Fruit fly (Drosophila melanogaster) whole organism, embryonic: Measurements from ENCODE around the gene corto.
A peak's percentile ranks its signal among the peaks of the same experiment; 100 is the strongest.

Source experiments
- B-H2 ChIP-seq: fragments of 200-800 bp; sonication (Bioruptor generic); optimal IDR thresholded peaks from 2 replicates; lab custom pipeline; 2018; ENCODE audit warnings: missing biosample characterization, mild to moderate bottlenecking, missing genetic modification characterization
- BEAF-32 ChIP-seq: fragments of 200-800 bp; sonication (Bioruptor generic); optimal IDR thresholded peaks from 3 replicates; lab custom pipeline; 2017; ENCODE audit warnings: missing biosample characterization, missing genetic modification characterization, mild to moderate bottlenecking, moderate library complexity, missing genetic modification reagents
- CG11723 ChIP-seq: fragments of 200-800 bp; sonication (Bioruptor generic); optimal IDR thresholded peaks from 2 replicates; lab custom pipeline; 2017; ENCODE audit warnings: missing biosample characterization, mild to moderate bottlenecking, missing genetic modification characterization
- CG13123 ChIP-seq: fragments of 200-800 bp; sonication (Bioruptor generic); optimal IDR thresholded peaks from 2 replicates; lab custom pipeline; 2016; ENCODE audit warnings: missing biosample characterization, missing genetic modification characterization
- CG13287 ChIP-seq: fragments of 200-800 bp; sonication (Bioruptor generic); IDR thresholded peaks from 2 replicates; pipeline ENCODE4 v1.3.6; 2022; ENCODE audit warnings: missing biosample characterization, missing genetic modification characterization; ENCODE audit not compliant: partially characterized antibody
- CG15269 ChIP-seq: fragments of 200-800 bp; sonication (Bioruptor generic); optimal IDR thresholded peaks from 2 replicates; lab custom pipeline; 2018; ENCODE audit warnings: missing biosample characterization, mild to moderate bottlenecking, missing genetic modification characterization, moderate library complexity
- CG17359 ChIP-seq: fragments of 200-800 bp; sonication (Bioruptor generic); optimal IDR thresholded peaks from 3 replicates; lab custom pipeline; 2018; ENCODE audit warnings: missing biosample characterization, mild to moderate bottlenecking, missing genetic modification characterization, moderate library complexity
- CG17385 ChIP-seq: fragments of 200-800 bp; sonication (Bioruptor generic); optimal IDR thresholded peaks from 3 replicates; lab custom pipeline; 2018; ENCODE audit warnings: missing biosample characterization, mild to moderate bottlenecking, missing genetic modification characterization
- CG17802 ChIP-seq: fragments of 200-800 bp; sonication (Bioruptor generic); optimal IDR thresholded peaks from 2 replicates; lab custom pipeline; 2018; ENCODE audit warnings: missing biosample characterization, mild to moderate bottlenecking, missing genetic modification characterization, moderate library complexity
- CG2199 ChIP-seq: fragments of 200-800 bp; sonication (Bioruptor generic); IDR thresholded peaks from 3 replicates; pipeline ENCODE4 v1.3.6; 2022; ENCODE audit warnings: missing biosample characterization, missing genetic modification characterization
- CG31224 ChIP-seq: fragments of 200-800 bp; sonication (Bioruptor generic); IDR thresholded peaks from 2 replicates; pipeline ENCODE4 v1.3.6; 2022; ENCODE audit warnings: missing biosample characterization, missing genetic modification characterization
- CG3163 ChIP-seq: fragments of 200-800 bp; sonication (Bioruptor generic); optimal IDR thresholded peaks from 3 replicates; lab custom pipeline; 2016; ENCODE audit warnings: missing biosample characterization, missing genetic modification characterization
- CG4360 ChIP-seq: fragments of 200-800 bp; sonication (Bioruptor generic); IDR thresholded peaks from 2 replicates; pipeline ENCODE4 v1.3.6; 2022; ENCODE audit warnings: missing biosample characterization, missing genetic modification characterization
- Ets65A ChIP-seq: fragments of 200-800 bp; sonication (Bioruptor generic); peaks from one replicate; lab custom pipeline; 2016; ENCODE audit warnings: missing biosample characterization, missing genetic modification characterization
- HLH3B ChIP-seq: fragments of 200-800 bp; sonication (Bioruptor generic); IDR thresholded peaks from 2 replicates; pipeline ENCODE4 v1.3.6; 2022; ENCODE audit warnings: missing biosample characterization, missing genetic modification characterization
- Hey ChIP-seq: fragments of 200-800 bp; sonication (Bioruptor generic); optimal IDR thresholded peaks from 3 replicates; lab custom pipeline; 2018; ENCODE audit warnings: missing biosample characterization, mild to moderate bottlenecking, missing genetic modification characterization
- MTF-1 ChIP-seq: fragments of 200-800 bp; sonication (Bioruptor generic); optimal IDR thresholded peaks from 2 replicates; lab custom pipeline; 2018; ENCODE audit warnings: missing biosample characterization, mild to moderate bottlenecking, missing genetic modification characterization, borderline replicate concordance
- Meics ChIP-seq: fragments of 200-800 bp; sonication (Bioruptor generic); optimal IDR thresholded peaks from 2 replicates; lab custom pipeline; 2017; ENCODE audit warnings: missing biosample characterization, mild to moderate bottlenecking, missing genetic modification characterization
- Oaz ChIP-seq: fragments of 200-800 bp; sonication (Bioruptor generic); IDR thresholded peaks from 2 replicates; pipeline ENCODE4 v1.3.6; 2022; ENCODE audit warnings: missing biosample characterization, missing genetic modification characterization
- Optix ChIP-seq: fragments of 200-800 bp; sonication (Bioruptor generic); IDR thresholded peaks from 3 replicates; pipeline ENCODE4 v1.3.6; 2022; ENCODE audit warnings: missing biosample characterization, missing genetic modification characterization
- Sox102F ChIP-seq: fragments of 200-800 bp; sonication (Bioruptor generic); optimal IDR thresholded peaks from 2 replicates; lab custom pipeline; 2018; ENCODE audit warnings: missing biosample characterization, mild to moderate bottlenecking, missing genetic modification characterization, moderate library complexity
- Vsx1 ChIP-seq: fragments of 200-800 bp; sonication (Bioruptor generic); optimal IDR thresholded peaks from 2 replicates; lab custom pipeline; 2017; ENCODE audit warnings: missing biosample characterization, mild to moderate bottlenecking, missing genetic modification characterization, missing genetic modification reagents
- YL-1 ChIP-seq: fragments of 200-800 bp; sonication (Bioruptor generic); optimal IDR thresholded peaks from 3 replicates; lab custom pipeline; 2017; ENCODE audit warnings: missing biosample characterization, mild to moderate bottlenecking, missing genetic modification characterization
- abd-A ChIP-seq: fragments of 200-800 bp; sonication (Bioruptor generic); optimal IDR thresholded peaks from 3 replicates; lab custom pipeline; 2019; ENCODE audit warnings: missing biosample characterization, mild to moderate bottlenecking, missing genetic modification characterization, moderate library complexity
- bbx ChIP-seq: fragments of 200-800 bp; sonication (Bioruptor generic); IDR thresholded peaks from 2 replicates; pipeline ENCODE4 v1.3.6; 2022; ENCODE audit warnings: missing biosample characterization, missing genetic modification characterization; ENCODE audit not compliant: partially characterized antibody
- bowl ChIP-seq: fragments of 200-800 bp; sonication (Bioruptor generic); IDR thresholded peaks from 2 replicates; pipeline ENCODE4 v1.3.6; 2022; ENCODE audit warnings: missing biosample characterization, missing genetic modification characterization
- cas ChIP-seq: fragments of 200-800 bp; sonication (Bioruptor generic); IDR thresholded peaks from 2 replicates; pipeline ENCODE4 v1.3.6; 2022; ENCODE audit warnings: missing biosample characterization, missing genetic modification characterization
- crol ChIP-seq: fragments of 200-800 bp; sonication (Bioruptor generic); IDR thresholded peaks from 2 replicates; pipeline ENCODE4 v1.3.6; 2022; ENCODE audit warnings: missing biosample characterization, missing genetic modification characterization
- danr ChIP-seq: fragments of 200-800 bp; sonication (Bioruptor generic); IDR thresholded peaks from 2 replicates; pipeline ENCODE4 v1.3.6; 2022; ENCODE audit warnings: missing biosample characterization, missing genetic modification characterization
- disco-r ChIP-seq: fragments of 200-800 bp; sonication (Bioruptor generic); optimal IDR thresholded peaks from 2 replicates; lab custom pipeline; 2016; ENCODE audit warnings: missing biosample characterization, missing genetic modification characterization
- gcm ChIP-seq: fragments of 200-800 bp; sonication (Bioruptor generic); optimal IDR thresholded peaks from 2 replicates; lab custom pipeline; 2019; ENCODE audit warnings: missing biosample characterization, mild to moderate bottlenecking, missing genetic modification characterization, moderate library complexity
- gsb ChIP-seq: fragments of 200-800 bp; sonication (Bioruptor generic); IDR thresholded peaks from 2 replicates; pipeline ENCODE4 v1.3.6; 2022; ENCODE audit warnings: missing biosample characterization, missing genetic modification characterization
- gsb-n ChIP-seq: fragments of 200-800 bp; sonication (Bioruptor generic); optimal IDR thresholded peaks from 3 replicates; lab custom pipeline; 2018; ENCODE audit warnings: missing biosample characterization, mild to moderate bottlenecking, missing genetic modification characterization
- kni ChIP-seq: fragments of 200-800 bp; sonication (Bioruptor generic); optimal IDR thresholded peaks from 3 replicates; lab custom pipeline; 2017; ENCODE audit warnings: mild to moderate bottlenecking, missing biosample characterization, missing genetic modification reagents, missing genetic modification characterization
- lab ChIP-seq: fragments of 200-800 bp; sonication (Bioruptor generic); optimal IDR thresholded peaks from 3 replicates; lab custom pipeline; 2017; ENCODE audit warnings: missing biosample characterization, missing genetic modification characterization, mild to moderate bottlenecking, moderate library complexity, missing genetic modification reagents
- lmd ChIP-seq: fragments of 200-800 bp; sonication (Bioruptor generic); IDR thresholded peaks from 2 replicates; pipeline ENCODE4 v1.3.6; 2022; ENCODE audit warnings: missing biosample characterization, missing genetic modification characterization
- maf-S ChIP-seq: fragments of 200-800 bp; sonication (Bioruptor generic); optimal IDR thresholded peaks from 2 replicates; lab custom pipeline; 2016; ENCODE audit warnings: missing biosample characterization, missing genetic modification characterization
- mld ChIP-seq: fragments of 200-800 bp; sonication (Bioruptor generic); IDR thresholded peaks from 3 replicates; pipeline ENCODE4 v1.3.6; 2022; ENCODE audit warnings: missing biosample characterization, missing genetic modification characterization; ENCODE audit not compliant: partially characterized antibody
- oc ChIP-seq: fragments of 200-800 bp; sonication (Bioruptor generic); optimal IDR thresholded peaks from 2 replicates; lab custom pipeline; 2018; ENCODE audit warnings: missing biosample characterization, mild to moderate bottlenecking, missing genetic modification characterization, moderate library complexity
- pan ChIP-seq, 4 experiments: fragments of >200 bp in 3 of 4; fragments of 200-800 bp in 1 of 4; sonication (Bioruptor generic) in 1 of 4; optimal IDR thresholded peaks in 3 of 4; IDR thresholded peaks in 1 of 4; 2 replicates each; pipeline versions ENCODE4 v1.3.6 to Lab custom; 2017 to 2022; ENCODE audit warnings: missing biosample characterization in 2 of 4, missing genetic modification characterization in 2 of 4, mixed read lengths in 1 of 4
- prd ChIP-seq, 3 experiments: fragments of >200 bp in 2 of 3; fragments of 200-800 bp in 1 of 3; sonication (Bioruptor generic) in 1 of 3; optimal IDR thresholded peaks in 2 of 3; IDR thresholded peaks in 1 of 3; 2 replicates in 2 of 3; 3 replicates in 1 of 3; pipeline versions ENCODE4 v1.3.6 to Lab custom; 2017 to 2022; ENCODE audit warnings: missing biosample characterization in 1 of 3, missing genetic modification characterization in 1 of 3
- salm ChIP-seq: fragments of 200-800 bp; sonication (Bioruptor generic); optimal IDR thresholded peaks from 2 replicates; lab custom pipeline; 2018; ENCODE audit warnings: missing biosample characterization, mild to moderate bottlenecking, missing genetic modification characterization
- sd ChIP-seq: fragments of 200-800 bp; sonication (Bioruptor generic); optimal IDR thresholded peaks from 3 replicates; lab custom pipeline; 2018; ENCODE audit warnings: missing biosample characterization, mild to moderate bottlenecking, missing genetic modification characterization, moderate library complexity
- sqz ChIP-seq: fragments of 200-800 bp; sonication (Bioruptor generic); optimal IDR thresholded peaks from 3 replicates; lab custom pipeline; 2018; ENCODE audit warnings: missing biosample characterization, mild to moderate bottlenecking, missing genetic modification characterization
- vvl ChIP-seq: fragments of 200-800 bp; sonication (Bioruptor generic); IDR thresholded peaks from 2 replicates; pipeline ENCODE4 v1.3.6; 2022; ENCODE audit warnings: missing biosample characterization, missing genetic modification characterization
- zen2 ChIP-seq: fragments of 200-800 bp; sonication (Bioruptor generic); IDR thresholded peaks from 3 replicates; pipeline ENCODE4 v1.3.6; 2022; ENCODE audit warnings: missing biosample characterization, missing genetic modification characterization; ENCODE audit not compliant: partially characterized antibody

corto gene

dm6 chr3R:5067380-5067779, 19.5 kb downstream of the corto start (continued):
- TF ChIP-seq gsb-n (tag; lab: Kevin White, UChicago) (peak; percentile 22), prd (optimal IDR thresholded peaks at IDR 0.05; lab: Kevin White, UChicago) (no peak), prd (GFP tag; IDR thresholded peaks at IDR 0.05; lab: Robert Waterston, UW) (no peak), CG31224 (no peak), Ets65A (no peak), lmd (GFP tag; lab: Robert Waterston, UW) (no peak), Optix (GFP tag; lab: Robert Waterston, UW) (no peak), danr (GFP tag; lab: Robert Waterston, UW) (no peak), CG15269 (tag; lab: Kevin White, UChicago) (peak; percentile 51), HLH3B (GFP tag; lab: Robert Waterston, UW) (no peak), lab (GFP tag; lab: Kevin White, UChicago) (peak; percentile 13), crol (peak; percentile 37; the same call in 1 of the 2 replicates), vvl (GFP tag; lab: Robert Waterston, UW) (0 out of 2 replicates have a peak, but pooled peaks have one; percentile 32), cas (no peak), BEAF-32 (GFP tag; lab: Kevin White, UChicago) (no peak), mld (GFP tag; lab: Robert Waterston, UW) (no peak), CG11723 (GFP tag; lab: Kevin White, UChicago) (no peak), CG4360 (GFP tag; lab: Robert Waterston, UW) (0 out of 2 replicates have a peak, but pooled peaks have one; percentile 21), B-H2 (peak; percentile 15), oc (peak; percentile 73), disco-r (GFP tag; lab: Kevin White, UChicago) (no peak)

- TF ChIP-seq sd (tag; lab: Kevin White, UChicago), result peak; percentile 49
- TF ChIP-seq CG17385 (GFP tag; lab: Kevin White, UChicago), result no peak
- TF ChIP-seq CG17359, result no peak
- TF ChIP-seq CG13123, result no peak
- TF ChIP-seq Meics, result no peak
- TF ChIP-seq YL-1, result no peak
- TF ChIP-seq gsb (GFP tag; lab: Robert Waterston, UW), result no peak
- peak; percentile 85 for TF ChIP-seq crol
- TF ChIP-seq Hey (tag; lab: Kevin White, UChicago), result no peak
- peak; percentile 7 for TF ChIP-seq Sox102F (GFP tag; lab: Kevin White, UChicago)
- TF ChIP-seq abd-A, result peak; percentile 97
- no peak for TF ChIP-seq gcm (GFP tag; lab: Kevin White, UChicago)
- TF ChIP-seq MTF-1 (GFP tag; lab: Kevin White, UChicago), result no peak
- no peak for TF ChIP-seq Oaz (GFP tag; lab: Robert Waterston, UW)
- 0 out of 3 replicates have a peak, but pooled peaks have one; percentile 9 for TF ChIP-seq zen2
- TF ChIP-seq CG17802 (tag; lab: Kevin White, UChicago), result no peak
- peak; percentile 54 for TF ChIP-seq oc
- TF ChIP-seq Vsx1 (GFP tag; lab: Kevin White, UChicago), result no peak
- no peak for TF ChIP-seq pan (optimal IDR thresholded peaks at IDR 0.05; lab: Kevin White, UChicago)
- TF ChIP-seq pan (GFP tag; optimal IDR thresholded peaks at IDR 0.05 in 1 of 2, IDR thresholded peaks at IDR 0.05 in 1 of 2), result peak in 1 of 2 experiments; percentile 13
- peak; percentile 72 for TF ChIP-seq kni (GFP tag; lab: Kevin White, UChicago)
- TF ChIP-seq gsb-n (tag; lab: Kevin White, UChicago), result peak; percentile 9
- TF ChIP-seq CG13287 (GFP tag; lab: Robert Waterston, UW), result peak; percentile 21; the same call in 1 of the 2 replicates
- peak; percentile 98 for TF ChIP-seq vvl (GFP tag; lab: Robert Waterston, UW)
- no peak for TF ChIP-seq CG3163
- peak; percentile 11; the same call in 1 of the 2 replicates for TF ChIP-seq bbx (GFP tag; lab: Robert Waterston, UW)
- peak; percentile 39 for TF ChIP-seq salm (tag; lab: Kevin White, UChicago)
- no peak for TF ChIP-seq maf-S
- TF ChIP-seq bowl, result no peak
- 0 out of 3 replicates have a peak, but pooled peaks have one; percentile 37 for TF ChIP-seq CG2199
- no peak for TF ChIP-seq sqz (GFP tag; lab: Kevin White, UChicago)
These were observed 20.2 kb downstream of the corto start for dm6 chr3R:5066528-5067167.
